Fruit fly (Drosophila melanogaster): ENCODE results near the gene CycJ.
A peak's percentile ranks its signal among the peaks of the same experiment; 100 is the strongest.

Gene CycJ

DNA sequence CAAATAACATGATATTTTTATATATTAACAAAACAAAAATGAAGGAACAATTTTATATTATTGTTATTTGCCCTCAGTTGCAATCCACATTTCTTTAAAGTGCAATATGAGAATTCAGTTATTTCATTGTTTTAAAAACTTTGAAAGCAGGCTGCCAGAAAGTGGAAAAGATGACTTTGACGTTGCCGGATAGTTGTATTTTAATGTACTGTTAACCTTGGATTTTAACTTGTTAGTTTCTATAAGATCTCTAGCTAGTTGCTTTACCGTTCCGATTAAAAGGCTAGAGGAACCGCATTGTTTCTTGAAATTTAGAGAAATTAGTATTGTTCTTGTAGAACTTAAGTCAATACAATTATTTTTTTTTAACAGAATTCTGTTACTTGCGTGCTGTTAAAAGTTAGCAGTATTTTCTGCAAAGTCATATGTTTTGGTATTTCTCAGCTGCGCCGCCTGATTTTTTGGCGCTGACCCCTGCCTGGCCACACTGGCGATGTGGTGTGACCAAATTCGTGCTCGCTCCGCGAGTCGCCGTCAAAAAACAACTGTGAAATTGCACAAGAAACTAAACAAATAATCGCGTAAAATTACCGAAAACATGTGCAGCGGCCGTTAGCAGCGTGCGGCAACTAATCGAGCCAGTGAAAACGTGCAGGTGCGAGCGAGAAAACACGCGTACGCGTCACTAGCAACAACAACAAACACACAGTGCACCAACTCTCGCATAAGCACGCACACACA, 49.2 kb downstream of the CycJ start, which contains the start of gene Eip63E (continued):
- no peak for TF ChIP-seq CG8632 (GFP tag; optimal IDR thresholded peaks at IDR 0.05)
- TF ChIP-seq Eip75B (GFP tag; optimal IDR thresholded peaks at IDR 0.05), result no peak
- no peak for TF ChIP-seq esn (GFP tag; optimal IDR thresholded peaks at IDR 0.05)
- TF ChIP-seq Blimp-1 (GFP tag; optimal IDR thresholded peaks at IDR 0.05), result no peak
- no peak for TF ChIP-seq Met (GFP tag; optimal IDR thresholded peaks at IDR 0.05)
- no peak for TF ChIP-seq CG4318 (GFP tag; optimal IDR thresholded peaks at IDR 0.05)
- peak; percentile 51; the same call in 2 of the 3 replicates for TF ChIP-seq CG8119 (GFP tag; IDR thresholded peaks at IDR 0.05)
- no peak for TF ChIP-seq CG1621 (tag; optimal IDR thresholded peaks at IDR 0.05)
- TF ChIP-seq CG8319 (GFP tag; optimal IDR thresholded peaks at IDR 0.05), result no peak
- TF ChIP-seq CG32006 (GFP tag; optimal IDR thresholded peaks at IDR 0.05), result no peak
- no peak for TF ChIP-seq dac (GFP tag; optimal IDR thresholded peaks at IDR 0.05)
- no peak for TF ChIP-seq Hr4 (GFP tag; optimal IDR thresholded peaks at IDR 0.05)
- TF ChIP-seq CG31627 (GFP tag; optimal IDR thresholded peaks at IDR 0.05), result no peak
- TF ChIP-seq CG15336 (GFP tag; IDR thresholded peaks at IDR 0.05), result 0 out of 2 replicates have a peak, but pooled peaks have one; percentile 30
- peak; percentile 1 for TF ChIP-seq achi (GFP tag; optimal IDR thresholded peaks at IDR 0.05)
- no peak for TF ChIP-seq OdsH (GFP tag; optimal IDR thresholded peaks at IDR 0.05)
- 0 out of 3 replicates have a peak, but pooled peaks have one; percentile 50 for TF ChIP-seq CG6163 (GFP tag; IDR thresholded peaks at IDR 0.05)
- no peak for TF ChIP-seq CG6792 (GFP tag; optimal IDR thresholded peaks at IDR 0.05)
- no peak for TF ChIP-seq salr (GFP tag; optimal IDR thresholded peaks at IDR 0.05)
- no peak for TF ChIP-seq CG34406 (GFP tag; optimal IDR thresholded peaks at IDR 0.05)
- TF ChIP-seq CG6276 (GFP tag; optimal IDR thresholded peaks at IDR 0.05), result peak; percentile 41
- TF ChIP-seq CG10669 (GFP tag; optimal IDR thresholded peaks at IDR 0.05), result peak; percentile 6

dm6 chr3L:3516485-3516884, 50.3 kb downstream of the CycJ start:
- TF ChIP-seq vri (GFP tag; optimal IDR thresholded peaks at IDR 0.05) (no peak), Sox14 (GFP tag; optimal IDR thresholded peaks at IDR 0.05) (no peak), CG32006 (GFP tag; optimal IDR thresholded peaks at IDR 0.05) (no peak), CG6276 (GFP tag; optimal IDR thresholded peaks at IDR 0.05) (no peak), Hr38 (GFP tag; optimal IDR thresholded peaks at IDR 0.05) (no peak), fd59A (GFP tag; optimal IDR thresholded peaks at IDR 0.05) (no peak), topi (GFP tag; optimal IDR thresholded peaks at IDR 0.05) (no peak), Met (GFP tag; optimal IDR thresholded peaks at IDR 0.05) (no peak), fkh (GFP tag; optimal IDR thresholded peaks at IDR 0.05) (no peak), OdsH (GFP tag; optimal IDR thresholded peaks at IDR 0.05) (no peak)

All from whole organism, prepupa.